Fruit fly (Drosophila melanogaster) whole organism: ENCODE results near the gene Tao.

Source experiments
- CG8478 ChIP-seq: fragments of >200 bp; optimal IDR thresholded peaks from 2 replicates; lab custom pipeline; 2018; ENCODE audit warnings: inconsistent platforms
- Dll ChIP-seq: fragments of >200 bp; optimal IDR thresholded peaks from 2 replicates; lab custom pipeline; 2017
- EcR ChIP-seq, 2 experiments: fragments of >200 bp; optimal IDR thresholded peaks; 2 replicates each; lab custom pipeline; 2017; ENCODE audit warnings: missing biosample characterization in 2 of 2, missing genetic modification characterization in 2 of 2, missing genetic modification reagents in 2 of 2
- pan ChIP-seq: fragments of >200 bp; optimal IDR thresholded peaks from 2 replicates; lab custom pipeline; 2017
- psq ChIP-seq: fragments of >200 bp; optimal IDR thresholded peaks from 2 replicates; lab custom pipeline; 2017

- no peak for TF ChIP-seq Dll (lab: Kevin White, UChicago)
- TF ChIP-seq EcR (GFP tag; optimal IDR thresholded peaks at IDR 0.05; lab: Kevin White, UChicago), result no peak
- no peak for TF ChIP-seq psq (lab: Kevin White, UChicago)
- no peak for TF ChIP-seq CG8478
- no peak for TF ChIP-seq pan (lab: Kevin White, UChicago)
Observed at dm6 chrX:19597684-19598363, 18.2 kb upstream of the Tao start, which contains the start of gene RpS10b.
